Fruit fly (Drosophila melanogaster) whole organism, prepupa: ENCODE measurements around the gene Golgin104.
A peak's percentile ranks its signal among the peaks of the same experiment; 100 is the strongest.

Experiments
- Blimp-1 ChIP-seq: fragments of 200-800 bp; sonication (Bioruptor generic); optimal IDR thresholded peaks from 3 replicates; lab custom pipeline; 2017; ENCODE audit warnings: missing biosample characterization, missing genetic modification characterization, mild to moderate bottlenecking, moderate library complexity, missing genetic modification reagents
- CG11294 ChIP-seq: fragments of 200-800 bp; sonication (Bioruptor generic); IDR thresholded peaks from 2 replicates; pipeline ENCODE4 v1.3.6; 2022; ENCODE audit warnings: missing biosample characterization, missing genetic modification characterization
- CG11762 ChIP-seq: fragments of 200-800 bp; sonication (Bioruptor generic); optimal IDR thresholded peaks from 3 replicates; lab custom pipeline; 2016; ENCODE audit warnings: missing biosample characterization, missing genetic modification characterization; ENCODE audit not compliant: insufficient read depth
- CG15336 ChIP-seq: fragments of 200-800 bp; sonication (Bioruptor generic); IDR thresholded peaks from 2 replicates; pipeline ENCODE4 v1.3.6; 2022; ENCODE audit warnings: missing biosample characterization, missing genetic modification characterization
- CG16779 ChIP-seq: fragments of 200-800 bp; sonication (Bioruptor generic); optimal IDR thresholded peaks from 3 replicates; lab custom pipeline; 2017; ENCODE audit warnings: missing biosample characterization, mild to moderate bottlenecking, missing genetic modification characterization
- CG3032 ChIP-seq: fragments of 200-800 bp; optimal IDR thresholded peaks from 2 replicates; lab custom pipeline; 2019; ENCODE audit warnings: missing biosample characterization, mild to moderate bottlenecking, missing genetic modification characterization, moderate library complexity
- CG31627 ChIP-seq: fragments of 200-800 bp; sonication (Bioruptor generic); optimal IDR thresholded peaks from 3 replicates; lab custom pipeline; 2016; ENCODE audit warnings: missing biosample characterization, missing genetic modification characterization
- CG32006 ChIP-seq: fragments of 200-800 bp; sonication (Bioruptor generic); optimal IDR thresholded peaks from 3 replicates; lab custom pipeline; 2017; ENCODE audit warnings: missing biosample characterization, mild to moderate bottlenecking, missing genetic modification characterization
- CG3919 ChIP-seq: fragments of 200-800 bp; sonication (Bioruptor generic); optimal IDR thresholded peaks from 3 replicates; lab custom pipeline; 2016; ENCODE audit warnings: missing biosample characterization, missing genetic modification characterization
- CG4318 ChIP-seq: fragments of 200-800 bp; sonication (Bioruptor generic); optimal IDR thresholded peaks from 3 replicates; lab custom pipeline; 2017; ENCODE audit warnings: missing biosample characterization, mild to moderate bottlenecking, missing genetic modification characterization
- CG6163 ChIP-seq: fragments of 200-800 bp; sonication (Bioruptor generic); IDR thresholded peaks from 3 replicates; pipeline ENCODE4 v1.3.6; 2022; ENCODE audit warnings: missing biosample characterization, missing genetic modification characterization
- CG6276 ChIP-seq: fragments of 200-800 bp; sonication (Bioruptor generic); optimal IDR thresholded peaks from 2 replicates; lab custom pipeline; 2017; ENCODE audit warnings: missing biosample characterization, mild to moderate bottlenecking, missing genetic modification characterization
- CG6854 ChIP-seq: fragments of 200-800 bp; sonication (Bioruptor generic); optimal IDR thresholded peaks from 2 replicates; lab custom pipeline; 2017; ENCODE audit warnings: missing biosample characterization, mild to moderate bottlenecking, missing genetic modification characterization
- CG8119 ChIP-seq: fragments of 200-800 bp; sonication (Bioruptor generic); IDR thresholded peaks from 3 replicates; pipeline ENCODE4 v1.3.6; 2022; ENCODE audit warnings: missing biosample characterization, missing genetic modification characterization
- CG8319 ChIP-seq: fragments of 200-800 bp; sonication (Bioruptor generic); optimal IDR thresholded peaks from 3 replicates; lab custom pipeline; 2016; ENCODE audit warnings: missing biosample characterization, missing genetic modification characterization
- Eip75B ChIP-seq: fragments of 200-800 bp; sonication (Bioruptor generic); optimal IDR thresholded peaks from 3 replicates; lab custom pipeline; 2016; ENCODE audit warnings: missing biosample characterization, missing genetic modification characterization
- Eip93F ChIP-seq: fragments of 200-800 bp; sonication (Bioruptor generic); optimal IDR thresholded peaks from 2 replicates; lab custom pipeline; 2016; ENCODE audit warnings: missing biosample characterization, mild to moderate bottlenecking, missing genetic modification characterization
- Ets21C ChIP-seq: fragments of 200-800 bp; sonication (Bioruptor generic); optimal IDR thresholded peaks from 3 replicates; lab custom pipeline; 2016; ENCODE audit warnings: missing biosample characterization, missing genetic modification characterization
- Gug ChIP-seq: fragments of 200-800 bp; sonication (Bioruptor generic); IDR thresholded peaks from 2 replicates; pipeline ENCODE4 v1.3.6; 2022; ENCODE audit warnings: missing biosample characterization, missing genetic modification characterization
- Hr38 ChIP-seq: sonication (Bioruptor generic); optimal IDR thresholded peaks from 2 replicates; lab custom pipeline; 2016; ENCODE audit warnings: missing biosample characterization, missing genetic modification characterization
- Hr39 ChIP-seq: fragments of 200-800 bp; sonication (Bioruptor generic); optimal IDR thresholded peaks from 2 replicates; lab custom pipeline; 2016; ENCODE audit warnings: missing biosample characterization, missing genetic modification characterization
- Hr4 ChIP-seq: fragments of 200-800 bp; sonication (Bioruptor generic); optimal IDR thresholded peaks from 3 replicates; lab custom pipeline; 2016; ENCODE audit warnings: missing biosample characterization, missing genetic modification characterization
- Lpt ChIP-seq: fragments of 200-800 bp; sonication (Bioruptor generic); optimal IDR thresholded peaks from 3 replicates; lab custom pipeline; 2016; ENCODE audit warnings: missing biosample characterization, missing genetic modification characterization
- OdsH ChIP-seq: fragments of 200-800 bp; sonication (Bioruptor generic); optimal IDR thresholded peaks from 3 replicates; lab custom pipeline; 2016; ENCODE audit warnings: missing biosample characterization, missing genetic modification characterization
- Sox14 ChIP-seq: fragments of 200-800 bp; sonication (Bioruptor generic); optimal IDR thresholded peaks from 3 replicates; lab custom pipeline; 2016; ENCODE audit warnings: missing biosample characterization, missing genetic modification characterization
- Sox15 ChIP-seq: fragments of 200-800 bp; sonication (Bioruptor generic); optimal IDR thresholded peaks from 3 replicates; lab custom pipeline; 2016; ENCODE audit warnings: missing biosample characterization, missing genetic modification characterization
- achi ChIP-seq: fragments of 200-800 bp; sonication (Bioruptor generic); optimal IDR thresholded peaks from 3 replicates; lab custom pipeline; 2016; ENCODE audit warnings: missing biosample characterization, missing genetic modification characterization
- acj6 ChIP-seq: fragments of 200-800 bp; sonication (Bioruptor generic); optimal IDR thresholded peaks from 3 replicates; lab custom pipeline; 2016; ENCODE audit warnings: missing biosample characterization, missing genetic modification characterization
- cyc ChIP-seq: fragments of 200-800 bp; sonication (Bioruptor generic); optimal IDR thresholded peaks from 3 replicates; lab custom pipeline; 2016; ENCODE audit warnings: missing biosample characterization, missing genetic modification characterization
- dac ChIP-seq: fragments of 200-800 bp; sonication (Bioruptor generic); optimal IDR thresholded peaks from 2 replicates; lab custom pipeline; 2017; ENCODE audit warnings: missing biosample characterization, mild to moderate bottlenecking, missing genetic modification characterization
- dsx ChIP-seq: fragments of 200-800 bp; optimal IDR thresholded peaks from 3 replicates; lab custom pipeline; 2019; ENCODE audit warnings: missing biosample characterization, mild to moderate bottlenecking, missing genetic modification characterization, moderate library complexity; ENCODE audit not compliant: poor library complexity, severe bottlenecking
- eg ChIP-seq: fragments of 200-800 bp; sonication (Bioruptor generic); IDR thresholded peaks from 3 replicates; pipeline ENCODE4 v1.3.6; 2022; ENCODE audit warnings: missing biosample characterization, missing genetic modification characterization
- esn ChIP-seq: fragments of 200-800 bp; sonication (Bioruptor generic); optimal IDR thresholded peaks from 2 replicates; lab custom pipeline; 2016; ENCODE audit warnings: missing biosample characterization, mild to moderate bottlenecking, missing genetic modification characterization, moderate library complexity
- fkh ChIP-seq: fragments of 200-800 bp; sonication (Bioruptor generic); optimal IDR thresholded peaks from 3 replicates; lab custom pipeline; 2017; ENCODE audit warnings: missing biosample characterization, mild to moderate bottlenecking, missing genetic modification characterization, moderate library complexity
- lz ChIP-seq: fragments of 200-800 bp; sonication (Bioruptor generic); optimal IDR thresholded peaks from 3 replicates; lab custom pipeline; 2016; ENCODE audit warnings: missing biosample characterization, missing genetic modification characterization
- pdm3 ChIP-seq: fragments of 200-800 bp; sonication (Bioruptor generic); optimal IDR thresholded peaks from 3 replicates; lab custom pipeline; 2016; ENCODE audit warnings: missing biosample characterization, missing genetic modification characterization
- spab ChIP-seq: fragments of 200-800 bp; sonication (Bioruptor generic); optimal IDR thresholded peaks from 2 replicates; lab custom pipeline; 2017; ENCODE audit warnings: missing biosample characterization, mild to moderate bottlenecking, missing genetic modification characterization, missing genetic modification reagents
- ss ChIP-seq, 2 experiments: fragments of 200-800 bp; sonication (Bioruptor generic); optimal IDR thresholded peaks; 2 replicates in 1 of 2; 3 replicates in 1 of 2; lab custom pipeline; 2017 to 2018; ENCODE audit warnings: mild to moderate bottlenecking in 2 of 2, missing biosample characterization in 2 of 2, missing genetic modification characterization in 2 of 2, moderate library complexity in 1 of 2
- svp ChIP-seq: fragments of 200-800 bp; sonication (Bioruptor generic); peaks from one replicate; lab custom pipeline; 2016; ENCODE audit warnings: missing biosample characterization, missing genetic modification characterization
- topi ChIP-seq: fragments of 200-800 bp; sonication (Bioruptor generic); optimal IDR thresholded peaks from 3 replicates; lab custom pipeline; 2016; ENCODE audit warnings: missing biosample characterization, missing genetic modification characterization
- vri ChIP-seq: fragments of 200-800 bp; sonication (Bioruptor generic); optimal IDR thresholded peaks from 3 replicates; lab custom pipeline; 2016; ENCODE audit warnings: missing biosample characterization, mild to moderate bottlenecking, missing genetic modification characterization

The Golgin104 gene

dm6 chr3L:16351770-16352429, at the start of gene Golgin104, which contains the start of gene Tcs3:
TSS of gene Golgin104 (minus strand) at chr3L:16351951.
TSS of gene Tcs3 (plus strand) at chr3L:16351991.
- TF ChIP-seq CG15336 (no peak), dac (GFP tag; lab: Kevin White, UChicago) (no peak), fkh (peak; percentile 99)
- TF ChIP-seq, all 60 proteins: peak for 1

- TF ChIP-seq CG11294 (GFP tag; lab: Robert Waterston, UW) (no peak), Gug (no peak), CG3919 (no peak), CG8319 (no peak), Sox14 (GFP tag; lab: Kevin White, UChicago) (no peak), CG11762 (GFP tag; lab: Kevin White, UChicago) (no peak), Blimp-1 (no peak), svp (GFP tag; lab: Kevin White, UChicago) (no peak), CG6854 (GFP tag; lab: Kevin White, UChicago) (no peak), lz (GFP tag; lab: Kevin White, UChicago) (no peak), CG4318 (no peak), Hr38 (GFP tag; lab: Kevin White, UChicago) (no peak), OdsH (GFP tag; lab: Kevin White, UChicago) (no peak), CG8119 (GFP tag; lab: Robert Waterston, UW) (no peak), topi (no peak), dsx (GFP tag; lab: Kevin White, UChicago) (no peak), achi (GFP tag; lab: Kevin White, UChicago) (no peak), vri (GFP tag; lab: Kevin White, UChicago) (no peak), Ets21C (GFP tag; lab: Kevin White, UChicago) (no peak), eg (no peak)
- TF ChIP-seq, all 60 proteins: peak for 0
Observed at dm6 chr3L:16400175-16400574, 48.4 kb upstream of the Golgin104 start, which contains the start of gene CG44836. TSS of gene CG44836 (minus strand) at chr3L:16400275.

dm6 chr3L:16394506-16394905, 42.8 kb upstream of the Golgin104 start, which contains the start of gene Gagr:
TSS of gene Gagr (plus strand) at chr3L:16394586.
- TF ChIP-seq svp (GFP tag; lab: Kevin White, UChicago) (peak; percentile 22), vri (GFP tag; lab: Kevin White, UChicago) (no peak), Blimp-1 (no peak), Hr4 (GFP tag; lab: Kevin White, UChicago) (no peak), CG16779 (tag; lab: Kevin White, UChicago) (no peak)
- TF ChIP-seq, all 60 proteins: peak for 1

dm6 chr3L:16393700-16394099, 41.9 kb upstream of the Golgin104 start:
- TF ChIP-seq Lpt, result no peak
- TF ChIP-seq fkh, result peak; percentile 65
- TF ChIP-seq, all 60 proteins: peak for 1

DNA sequence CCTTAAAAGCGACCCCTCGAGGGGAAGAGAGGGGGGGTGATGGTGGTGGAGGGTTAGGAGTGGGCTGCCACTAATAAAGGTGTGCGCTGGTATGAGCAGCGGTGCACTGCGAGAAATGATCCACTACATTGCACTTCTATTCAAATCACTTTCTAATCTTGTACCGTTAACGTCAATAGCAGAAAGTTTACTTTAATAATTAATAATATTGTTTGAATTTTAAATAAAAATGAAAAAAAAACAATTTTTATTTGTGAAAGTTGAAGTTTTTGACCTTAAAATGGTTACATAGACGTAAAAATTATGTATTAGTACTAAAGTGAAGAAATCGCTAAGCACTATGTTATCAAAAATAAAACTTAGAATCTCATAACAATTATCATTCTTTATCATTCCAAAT, 41.1 kb upstream of the Golgin104 start:
- TF ChIP-seq spab (GFP tag; lab: Kevin White, UChicago) (no peak), CG11762 (GFP tag; lab: Kevin White, UChicago) (no peak), pdm3 (GFP tag; lab: Kevin White, UChicago) (no peak), CG3032 (no peak), Sox15 (GFP tag; lab: Kevin White, UChicago) (no peak), Eip93F (GFP tag; lab: Kevin White, UChicago) (no peak), esn (no peak), CG8319 (no peak), CG15336 (no peak), cyc (GFP tag; lab: Kevin White, UChicago) (no peak), Hr39 (no peak), CG31627 (GFP tag; lab: Kevin White, UChicago) (no peak), ss (GFP tag; optimal IDR thresholded peaks at IDR 0.05; lab: Kevin White, UChicago) (no peak), CG4318 (no peak), vri (GFP tag; lab: Kevin White, UChicago) (no peak), Eip75B (no peak), Hr38 (GFP tag; lab: Kevin White, UChicago) (no peak), CG32006 (peak; percentile 37), acj6 (GFP tag; lab: Kevin White, UChicago) (no peak), CG6163 (GFP tag; lab: Robert Waterston, UW) (0 out of 3 replicates have a peak, but pooled peaks have one; percentile 20), CG6276 (GFP tag; lab: Kevin White, UChicago) (peak; percentile 7), Blimp-1 (no peak), CG16779 (tag; lab: Kevin White, UChicago) (no peak), Sox14 (GFP tag; lab: Kevin White, UChicago) (no peak), achi (GFP tag; lab: Kevin White, UChicago) (no peak), CG3919 (no peak), fkh (no peak), Ets21C (GFP tag; lab: Kevin White, UChicago) (no peak), CG11294 (GFP tag; lab: Robert Waterston, UW) (no peak)
